Worm (Caenorhabditis elegans) whole organism, mixed stage, embryonic: Measurements from ENCODE around the gene ttr-57.

Experiments
- M03D4.4 ChIP-seq: sonication (generic microtip); optimal IDR thresholded peaks from 2 replicates; lab custom pipeline; 2017; ENCODE audit warnings: mild to moderate bottlenecking, missing genetic modification characterization, missing compliant biosample characterization
- bed-3 ChIP-seq: fragments of 200-800 bp; sonication (Bioruptor generic); optimal IDR thresholded peaks from 3 replicates; lab custom pipeline; 2018; ENCODE audit warnings: mild to moderate bottlenecking, missing genetic modification characterization, moderate library complexity, missing compliant biosample characterization
- blmp-1 ChIP-seq: fragments of 150-350 bp; optimal IDR thresholded peaks from 2 replicates; lab custom pipeline; 2014; ENCODE audit warnings: missing biosample characterization, missing genetic modification characterization
- ceh-39 ChIP-seq: fragments of 150-350 bp; optimal IDR thresholded peaks from 2 replicates; lab custom pipeline; 2014; ENCODE audit warnings: missing biosample characterization, missing genetic modification characterization
- ceh-43 ChIP-seq: fragments of 200-800 bp; sonication (Bioruptor generic); optimal IDR thresholded peaks from 2 replicates; lab custom pipeline; 2018; ENCODE audit warnings: mild to moderate bottlenecking, missing genetic modification characterization, moderate library complexity, missing compliant biosample characterization
- ceh-83 ChIP-seq: fragments of 200-800 bp; sonication (Bioruptor generic); optimal IDR thresholded peaks from 2 replicates; lab custom pipeline; 2018; ENCODE audit warnings: mild to moderate bottlenecking, missing genetic modification characterization, missing compliant biosample characterization
- ces-1 ChIP-seq: fragments of 150-350 bp; optimal IDR thresholded peaks from 2 replicates; lab custom pipeline; 2014; ENCODE audit warnings: missing biosample characterization, missing genetic modification reagents, missing genetic modification characterization
- drap-1 ChIP-seq: fragments of 200-800 bp; sonication (Bioruptor generic); optimal IDR thresholded peaks from 3 replicates; lab custom pipeline; 2018; ENCODE audit warnings: mild to moderate bottlenecking, missing genetic modification characterization, missing compliant biosample characterization
- elt-1 ChIP-seq: sonication (generic microtip); optimal IDR thresholded peaks from 2 replicates; lab custom pipeline; 2017; ENCODE audit warnings: missing genetic modification characterization, mild to moderate bottlenecking, missing compliant biosample characterization, antibody characterized with exemption, moderate library complexity, borderline replicate concordance; ENCODE audit not compliant: insufficient read depth
- elt-3 ChIP-seq: fragments of 150-350 bp; optimal IDR thresholded peaks from 2 replicates; lab custom pipeline; 2014; ENCODE audit warnings: missing biosample characterization, missing genetic modification characterization
- ham-2 ChIP-seq: fragments of 200-800 bp; sonication (Bioruptor generic); optimal IDR thresholded peaks from 2 replicates; lab custom pipeline; 2018; ENCODE audit warnings: mild to moderate bottlenecking, missing genetic modification characterization, missing compliant biosample characterization
- hlh-1 ChIP-seq: fragments of 150-350 bp; optimal IDR thresholded peaks from 2 replicates; lab custom pipeline; 2014; ENCODE audit warnings: missing biosample characterization, missing genetic modification reagents, missing genetic modification characterization
- lin-13 ChIP-seq: fragments of 150-350 bp; optimal IDR thresholded peaks from 2 replicates; lab custom pipeline; 2014; ENCODE audit warnings: missing biosample characterization, missing genetic modification characterization
- lin-32 ChIP-seq: fragments of 200-800 bp; sonication (Bioruptor generic); optimal IDR thresholded peaks from 2 replicates; lab custom pipeline; 2018; ENCODE audit warnings: mild to moderate bottlenecking, missing genetic modification characterization, missing compliant biosample characterization
- lsy-2 ChIP-seq: fragments of 150-350 bp; optimal IDR thresholded peaks from 2 replicates; lab custom pipeline; 2014; ENCODE audit warnings: missing biosample characterization, missing genetic modification characterization
- mab-5 ChIP-seq: fragments of 150-350 bp; optimal IDR thresholded peaks from 2 replicates; lab custom pipeline; 2014; ENCODE audit warnings: missing biosample characterization, missing genetic modification characterization
- mep-1 ChIP-seq: fragments of 150-350 bp; optimal IDR thresholded peaks from 2 replicates; lab custom pipeline; 2017; ENCODE audit warnings: missing biosample characterization, missing genetic modification reagents, missing genetic modification characterization, inconsistent platforms
- mls-2 ChIP-seq: sonication (generic microtip); optimal IDR thresholded peaks from 2 replicates; lab custom pipeline; 2016; ENCODE audit warnings: mild to moderate bottlenecking, missing genetic modification characterization, moderate library complexity, missing compliant biosample characterization
- nhr-12 ChIP-seq: fragments of 150-350 bp; optimal IDR thresholded peaks from 2 replicates; lab custom pipeline; 2014; ENCODE audit warnings: missing biosample characterization, missing genetic modification characterization
- nhr-2 ChIP-seq: fragments of 150-350 bp; optimal IDR thresholded peaks from 2 replicates; lab custom pipeline; 2014; ENCODE audit warnings: missing biosample characterization, missing genetic modification characterization
- nhr-76 ChIP-seq: sonication (generic microtip); optimal IDR thresholded peaks from 2 replicates; lab custom pipeline; 2017; ENCODE audit warnings: missing biosample characterization, missing genetic modification characterization
- pha-4 ChIP-seq: fragments of 150-350 bp; optimal IDR thresholded peaks from 2 replicates; lab custom pipeline; 2018; ENCODE audit warnings: missing biosample characterization, missing genetic modification reagents, missing genetic modification characterization
- snpc-4 ChIP-seq: fragments of 150-350 bp; optimal IDR thresholded peaks from 2 replicates; lab custom pipeline; 2014; ENCODE audit warnings: missing biosample characterization, missing genetic modification characterization
- sptf-1 ChIP-seq: sonication (generic microtip); optimal IDR thresholded peaks from 2 replicates; lab custom pipeline; 2017; ENCODE audit warnings: mild to moderate bottlenecking, missing genetic modification characterization, moderate library complexity, missing compliant biosample characterization
- tbx-8 ChIP-seq: fragments of 200-800 bp; sonication (Bioruptor generic); optimal IDR thresholded peaks from 2 replicates; lab custom pipeline; 2018; ENCODE audit warnings: mild to moderate bottlenecking, missing genetic modification characterization, moderate library complexity, missing compliant biosample characterization
- unc-120 ChIP-seq: sonication (generic microtip); optimal IDR thresholded peaks from 2 replicates; lab custom pipeline; 2017; ENCODE audit warnings: missing genetic modification characterization, missing compliant biosample characterization; ENCODE audit not compliant: poor library complexity, severe bottlenecking
- unc-39 ChIP-seq: fragments of 150-350 bp; optimal IDR thresholded peaks from 2 replicates; lab custom pipeline; 2014; ENCODE audit warnings: missing biosample characterization, missing genetic modification characterization
- unc-62 ChIP-seq: fragments of 150-350 bp; optimal IDR thresholded peaks from 2 replicates; lab custom pipeline; 2014; ENCODE audit warnings: missing biosample characterization, missing genetic modification reagents, missing genetic modification characterization
- zip-8 ChIP-seq: fragments of 150-350 bp; optimal IDR thresholded peaks from 2 replicates; lab custom pipeline; 2014; ENCODE audit warnings: missing biosample characterization, missing genetic modification characterization
- ztf-11 ChIP-seq: fragments of 150-350 bp; optimal IDR thresholded peaks from 2 replicates; lab custom pipeline; 2014; ENCODE audit warnings: missing biosample characterization, missing genetic modification characterization

ttr-57 gene

DNA sequence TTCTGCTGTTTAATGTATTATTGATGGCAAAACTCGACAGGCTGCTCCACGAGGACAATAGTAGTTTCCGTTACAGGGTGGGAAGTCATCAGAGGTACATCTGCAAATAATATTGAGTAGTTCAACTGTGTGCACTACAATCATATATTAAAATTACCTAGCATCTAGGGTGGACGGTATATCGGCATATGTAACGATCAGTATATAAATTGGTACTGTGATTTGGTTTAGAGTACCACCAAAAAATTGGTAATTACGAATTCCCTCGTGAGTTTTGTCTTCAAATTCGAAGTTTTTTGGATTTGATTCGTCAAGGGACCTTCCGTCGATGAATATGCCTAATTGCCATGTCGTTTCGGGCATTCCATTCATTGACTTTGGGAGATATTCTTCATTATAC lies 31.9 kb downstream of the ttr-57 start, which contains the start of gene ttr-13:
ttr-13 (minus strand) TSS at position 101 of the 400 bp plus-strand sequence.
- TF ChIP-seq hlh-1 (tag; lab: Kevin White, UChicago) (no peak), ceh-43 (no peak), bed-3 (GFP tag; lab: Kevin White, UChicago) (no peak), zip-8 (no peak), mep-1 (tag; lab: Kevin White, UChicago) (no peak), nhr-12 (tag; lab: Kevin White, UChicago) (no peak), ztf-11 (tag; lab: Kevin White, UChicago) (no peak), elt-1 (tag; lab: Kevin White, UChicago) (no peak)
- TF ChIP-seq, all 35 proteins: peak for 0

DNA sequence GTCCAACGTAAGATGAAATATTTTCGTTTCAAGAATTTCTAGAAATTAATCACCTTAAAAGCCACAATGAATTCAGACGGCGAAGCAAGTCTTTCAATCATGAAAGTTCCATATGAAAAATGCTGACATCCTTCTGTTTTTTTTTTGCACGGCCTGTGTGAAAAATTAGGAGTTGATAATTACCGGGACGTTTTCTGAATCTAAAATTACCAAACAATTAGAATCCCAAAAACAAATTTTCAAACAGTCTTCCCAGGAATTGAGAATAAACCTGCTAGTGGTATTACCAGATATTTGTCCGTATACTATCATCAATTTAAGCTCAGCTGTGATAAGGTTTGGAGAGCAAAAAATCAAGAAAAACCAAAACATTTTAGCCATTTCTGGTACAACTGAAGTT lies 33.4 kb downstream of the ttr-57 start, which contains the start of gene Y44A6B.3:
Y44A6B.3 (minus strand) TSS at position 101 of the 400 bp plus-strand sequence.
- no peak for TF ChIP-seq ceh-83 (GFP tag; lab: Kevin White, UChicago)

DNA sequence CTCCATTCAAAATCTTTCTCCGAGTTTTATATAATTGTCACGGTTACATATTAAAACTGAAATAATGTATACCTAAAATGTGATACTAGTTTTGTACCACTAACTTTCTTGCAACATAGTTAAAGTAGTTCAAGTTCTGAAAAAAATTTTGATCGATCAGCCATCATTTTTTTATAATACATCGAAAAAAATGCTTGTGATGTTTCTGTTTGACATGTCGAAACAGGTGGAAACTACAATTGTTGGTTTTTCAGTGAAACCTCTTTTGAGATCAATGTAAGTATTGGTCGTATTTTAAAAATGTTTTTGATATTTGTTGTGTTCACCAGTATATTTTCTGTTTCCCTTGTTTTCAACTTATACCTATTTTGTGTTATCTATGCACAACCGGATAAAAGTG lies 34.4 kb downstream of the ttr-57 start, which contains the start of gene srxa-14:
srxa-14 (plus strand) TSS at position 301 of the 400 bp plus-strand sequence.
- TF ChIP-seq pha-4 (tag; lab: Kevin White, UChicago): no peak
- no peak for TF ChIP-seq ceh-39
- TF ChIP-seq nhr-2 (tag; lab: Kevin White, UChicago): no peak
- TF ChIP-seq ces-1: no peak
- TF ChIP-seq ceh-43: no peak
- no peak for TF ChIP-seq ham-2 (GFP tag; lab: Kevin White, UChicago)
- no peak for TF ChIP-seq tbx-8 (GFP tag; lab: Kevin White, UChicago)
- no peak for TF ChIP-seq elt-3
- no peak for TF ChIP-seq sptf-1 (tag; lab: Kevin White, UChicago)
- no peak for TF ChIP-seq ceh-83 (GFP tag; lab: Kevin White, UChicago)
- TF ChIP-seq hlh-1 (tag; lab: Kevin White, UChicago): no peak
- TF ChIP-seq M03D4.4 (tag; lab: Kevin White, UChicago): no peak
- TF ChIP-seq mab-5 (tag; lab: Kevin White, UChicago): no peak
- no peak for TF ChIP-seq unc-120 (tag; lab: Kevin White, UChicago)
- TF ChIP-seq lin-32: no peak
- no peak for TF ChIP-seq mls-2 (tag; lab: Kevin White, UChicago)
- TF ChIP-seq snpc-4: no peak

DNA sequence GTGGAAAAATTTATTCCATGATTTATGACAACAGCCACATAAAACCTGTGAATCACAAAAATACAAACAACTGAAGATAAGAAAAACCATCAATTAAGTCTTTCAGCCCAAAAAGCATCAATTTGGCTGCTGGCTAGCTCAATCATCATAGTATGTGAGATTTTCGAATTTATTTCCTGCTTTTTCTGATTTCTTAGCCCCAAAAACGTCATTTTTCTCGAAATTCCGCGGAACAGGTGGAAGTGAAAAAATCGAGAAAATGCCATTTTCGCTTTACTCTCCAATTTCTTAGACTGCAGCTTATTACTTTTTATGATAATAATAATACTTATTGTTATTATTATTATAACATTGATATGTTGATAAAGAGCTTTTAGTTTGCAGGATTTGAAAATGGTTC lies 37.0 kb downstream of the ttr-57 start, which contains the start of gene srxa-15:
srxa-15 (plus strand) TSS at position 301 of the 400 bp plus-strand sequence.
- no peak for TF ChIP-seq M03D4.4 (tag; lab: Kevin White, UChicago)
- TF ChIP-seq mab-5 (tag; lab: Kevin White, UChicago): no peak
- TF ChIP-seq lsy-2: no peak
- TF ChIP-seq sptf-1 (tag; lab: Kevin White, UChicago): no peak
- no peak for TF ChIP-seq ceh-43
- no peak for TF ChIP-seq nhr-76 (tag; lab: Kevin White, UChicago)
- no peak for TF ChIP-seq pha-4 (tag; lab: Kevin White, UChicago)
- TF ChIP-seq bed-3 (GFP tag; lab: Kevin White, UChicago): no peak
- TF ChIP-seq drap-1 (GFP tag; lab: Kevin White, UChicago): no peak
- no peak for TF ChIP-seq lin-13 (tag; lab: Kevin White, UChicago)
- TF ChIP-seq unc-39 (tag; lab: Kevin White, UChicago): no peak
- TF ChIP-seq unc-120 (tag; lab: Kevin White, UChicago): no peak
- no peak for TF ChIP-seq ceh-83 (GFP tag; lab: Kevin White, UChicago)
- no peak for TF ChIP-seq elt-1 (tag; lab: Kevin White, UChicago)
- TF ChIP-seq blmp-1 (tag; lab: Kevin White, UChicago): no peak
- no peak for TF ChIP-seq ceh-39
- no peak for TF ChIP-seq mls-2 (tag; lab: Kevin White, UChicago)
- no peak for TF ChIP-seq unc-62 (GFP tag; lab: Kevin White, UChicago)
- TF ChIP-seq, all 35 proteins: peak for 0

DNA sequence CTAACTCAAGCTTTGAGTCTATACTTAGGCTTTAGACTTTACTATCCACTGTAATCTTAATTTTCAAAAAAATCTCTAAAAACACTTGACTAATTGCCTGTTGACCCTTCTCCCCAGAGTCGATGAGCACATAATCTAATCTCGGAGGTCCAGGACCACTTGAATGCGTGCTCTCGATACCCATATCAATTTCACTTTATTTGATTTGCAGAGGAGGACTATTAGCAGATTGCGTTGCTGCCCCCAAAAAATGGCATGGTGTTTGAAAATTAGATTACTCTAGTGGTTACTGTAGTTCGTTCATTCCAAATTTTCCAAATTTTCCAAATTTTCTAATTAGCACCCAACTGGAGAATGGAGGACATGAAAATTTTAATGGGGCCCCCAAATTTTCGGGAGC lies 40.6 kb downstream of the ttr-57 start:
- TF ChIP-seq ceh-39 (no peak), hlh-1 (tag; lab: Kevin White, UChicago) (no peak), sptf-1 (tag; lab: Kevin White, UChicago) (no peak), mab-5 (tag; lab: Kevin White, UChicago) (no peak), ces-1 (peak; percentile 90), elt-1 (tag; lab: Kevin White, UChicago) (no peak)
